Worm (Caenorhabditis elegans): ENCODE data around the gene ncs-4.

ncs-4 gene

DNA sequence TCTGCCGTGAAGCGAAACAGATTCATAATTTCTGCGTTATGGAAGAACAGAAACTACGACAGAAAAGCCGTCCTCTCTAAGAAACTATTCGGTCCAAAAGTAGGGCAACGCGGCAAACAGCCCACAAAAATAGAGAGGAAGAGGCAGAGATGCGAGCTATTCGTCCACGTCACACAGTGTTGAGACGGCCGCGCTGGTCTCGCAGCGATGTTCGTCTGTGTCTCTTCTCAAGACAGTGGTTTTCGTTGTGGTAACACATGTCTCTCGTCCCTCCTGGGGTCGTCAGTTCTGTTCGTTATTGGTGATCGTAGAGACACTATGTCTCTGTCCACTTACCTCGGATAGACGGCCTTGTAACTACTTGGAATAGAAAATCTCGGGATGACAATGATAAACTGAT is 17.6 kb upstream of the ncs-4 start, which contains the start of gene erd-2.1:
Gene erd-2.1 (minus strand): TSS at position 114 of the 400 bp plus-strand sequence.
- TF ChIP-seq W03F9.2 (tag; optimal IDR thresholded peaks at IDR 0.05) (no peak), dao-5 (tag; optimal IDR thresholded peaks at IDR 0.05) (no peak), him-1 (tag; optimal IDR thresholded peaks at IDR 0.05) (peak; percentile 69)

DNA sequence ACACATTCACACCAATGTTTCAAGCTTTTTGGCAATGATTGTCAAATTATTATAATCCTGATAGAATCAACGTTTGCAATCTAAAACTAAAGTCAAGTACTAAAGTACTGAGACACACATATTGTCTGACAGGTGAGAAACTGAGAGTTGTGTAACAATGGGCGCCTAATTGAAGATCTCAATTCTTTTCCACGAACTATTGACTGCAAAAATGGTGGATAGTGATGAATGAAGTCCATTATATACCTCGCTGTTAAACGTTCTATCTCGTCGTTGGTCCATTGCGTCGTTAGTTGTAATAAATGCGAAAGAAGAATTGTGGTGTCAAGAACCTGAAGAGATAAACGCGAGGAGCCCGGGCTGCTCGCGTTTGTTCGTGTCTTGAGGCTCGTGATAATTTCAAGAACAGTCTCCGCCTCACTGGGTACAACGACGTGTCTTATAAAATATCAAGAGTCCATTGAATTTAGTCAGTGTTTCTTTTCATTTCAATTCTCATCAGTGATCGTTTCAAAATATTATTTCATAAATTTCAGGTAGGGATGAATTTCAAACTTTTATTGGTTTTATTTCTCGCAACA is 16.1 kb upstream of the ncs-4 start, which contains the start of gene F09B9.4:
Gene F09B9.4 (plus strand): TSS at position 531 of the 581 bp plus-strand sequence.
- TF ChIP-seq W03F9.2 (tag; optimal IDR thresholded peaks at IDR 0.05) (no peak), dao-5 (tag; optimal IDR thresholded peaks at IDR 0.05) (no peak), him-1 (tag; optimal IDR thresholded peaks at IDR 0.05) (no peak)

DNA sequence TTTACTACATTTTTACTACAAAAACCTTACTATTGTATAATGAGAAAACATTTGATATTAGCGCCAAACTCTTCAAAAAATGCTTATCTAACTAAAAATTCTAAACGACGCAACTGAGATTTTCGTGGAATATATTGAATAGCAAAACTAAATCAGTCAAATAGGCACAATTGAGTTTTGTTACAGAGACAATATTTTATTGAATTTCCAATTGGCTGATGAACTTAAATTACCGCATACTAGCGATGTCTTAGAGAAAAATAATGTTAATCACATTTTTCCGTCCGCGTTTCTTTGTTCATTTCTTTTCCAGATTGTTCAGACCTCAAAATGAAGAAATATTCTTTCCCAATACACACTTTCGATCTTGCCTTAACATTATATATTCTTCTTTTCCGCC is 13.8 kb upstream of the ncs-4 start:
- TF ChIP-seq dao-5 (tag; optimal IDR thresholded peaks at IDR 0.05) (no peak), him-1 (tag; optimal IDR thresholded peaks at IDR 0.05) (no peak), W03F9.2 (tag; optimal IDR thresholded peaks at IDR 0.05) (no peak)

DNA sequence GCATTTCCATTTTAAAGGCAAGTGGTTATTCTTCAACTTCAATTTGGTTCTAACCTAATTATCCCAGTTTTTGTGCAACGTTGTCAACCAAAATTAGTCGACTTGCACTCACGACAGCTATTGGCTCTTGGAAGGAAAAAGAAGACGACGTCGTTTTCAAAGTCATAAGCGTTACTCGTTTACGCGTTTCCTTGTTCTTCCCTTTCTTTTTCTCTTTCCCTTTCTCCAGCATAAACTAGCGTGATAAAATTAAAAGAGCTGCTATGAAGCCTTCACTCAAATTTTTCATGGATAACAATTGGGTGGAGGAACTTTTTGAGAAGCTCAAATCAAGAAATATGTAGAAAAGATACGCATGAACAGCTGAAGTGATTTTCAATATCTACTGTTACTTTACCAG is 13.1 kb upstream of the ncs-4 start:
- TF ChIP-seq W03F9.2 (tag; optimal IDR thresholded peaks at IDR 0.05) (no peak), dao-5 (tag; optimal IDR thresholded peaks at IDR 0.05) (no peak), him-1 (tag; optimal IDR thresholded peaks at IDR 0.05) (no peak)

DNA sequence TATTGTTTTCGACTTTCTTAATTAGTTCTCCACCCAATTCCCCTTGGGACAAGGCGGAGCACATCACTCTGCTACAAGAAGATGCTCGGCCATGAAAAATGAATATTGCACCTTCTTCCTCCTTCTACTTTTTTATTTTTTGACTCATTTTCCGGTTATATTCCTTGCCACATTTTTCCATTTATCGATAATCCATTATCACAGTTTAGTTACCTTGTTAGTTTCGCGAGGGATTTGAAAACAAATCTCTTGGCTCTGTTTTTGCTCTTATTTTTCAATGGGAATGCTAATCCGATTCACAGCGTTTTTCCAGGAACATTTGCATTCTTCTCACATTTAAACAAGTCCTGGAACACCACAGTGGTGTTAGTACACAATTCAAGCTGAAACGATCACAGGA is 9.3 kb upstream of the ncs-4 start, which contains the start of gene rnp-9:
Gene rnp-9 (plus strand): TSS at position 301 of the 400 bp plus-strand sequence.
- TF ChIP-seq him-1 (tag; optimal IDR thresholded peaks at IDR 0.05) (no peak), W03F9.2 (tag; optimal IDR thresholded peaks at IDR 0.05) (no peak), dao-5 (tag; optimal IDR thresholded peaks at IDR 0.05) (no peak)

DNA sequence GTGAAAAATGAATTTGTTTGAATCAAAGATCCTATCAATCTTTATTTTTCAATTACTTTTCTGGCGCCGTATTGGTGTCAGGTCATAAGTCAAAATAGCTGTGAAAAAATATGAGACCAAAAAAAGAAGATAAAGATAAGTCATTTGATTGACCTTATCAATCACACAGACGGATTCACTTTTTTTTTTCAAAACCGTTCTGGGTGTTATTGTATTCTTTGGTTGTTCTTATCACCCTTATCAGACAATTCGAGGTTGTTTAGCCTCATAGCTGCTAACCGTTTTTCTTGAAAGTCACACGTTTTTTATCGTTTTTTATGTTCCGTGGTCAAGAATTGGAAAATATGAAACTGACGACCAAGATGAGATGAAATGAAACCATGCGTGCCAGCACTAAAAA is 7.8 kb upstream of the ncs-4 start:
- no peak for TF ChIP-seq W03F9.2 (tag; optimal IDR thresholded peaks at IDR 0.05)
- no peak for TF ChIP-seq him-1 (tag; optimal IDR thresholded peaks at IDR 0.05)
- TF ChIP-seq dao-5 (tag; optimal IDR thresholded peaks at IDR 0.05) = no peak

DNA sequence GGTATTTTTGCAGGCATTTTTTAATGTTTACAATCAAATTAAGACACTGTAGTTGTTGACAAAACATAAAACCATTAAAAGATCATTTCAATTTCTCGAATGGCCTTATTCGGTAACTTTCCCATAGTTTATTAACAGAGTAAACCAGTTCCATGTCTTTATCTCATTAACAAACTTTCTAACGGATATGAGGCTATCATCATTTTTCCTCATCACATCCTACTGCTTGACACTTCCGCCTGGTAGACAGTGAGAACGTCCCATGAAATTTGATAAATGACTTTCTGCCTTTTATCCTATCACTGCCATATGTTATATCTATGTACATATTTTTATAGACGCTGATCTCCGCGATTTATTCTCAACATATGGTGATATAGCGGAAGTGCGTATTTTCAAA is 5.7 kb upstream of the ncs-4 start:
- no peak for TF ChIP-seq him-1 (tag; optimal IDR thresholded peaks at IDR 0.05)
- TF ChIP-seq W03F9.2 (tag; optimal IDR thresholded peaks at IDR 0.05) = no peak
- no peak for TF ChIP-seq dao-5 (tag; optimal IDR thresholded peaks at IDR 0.05)

DNA sequence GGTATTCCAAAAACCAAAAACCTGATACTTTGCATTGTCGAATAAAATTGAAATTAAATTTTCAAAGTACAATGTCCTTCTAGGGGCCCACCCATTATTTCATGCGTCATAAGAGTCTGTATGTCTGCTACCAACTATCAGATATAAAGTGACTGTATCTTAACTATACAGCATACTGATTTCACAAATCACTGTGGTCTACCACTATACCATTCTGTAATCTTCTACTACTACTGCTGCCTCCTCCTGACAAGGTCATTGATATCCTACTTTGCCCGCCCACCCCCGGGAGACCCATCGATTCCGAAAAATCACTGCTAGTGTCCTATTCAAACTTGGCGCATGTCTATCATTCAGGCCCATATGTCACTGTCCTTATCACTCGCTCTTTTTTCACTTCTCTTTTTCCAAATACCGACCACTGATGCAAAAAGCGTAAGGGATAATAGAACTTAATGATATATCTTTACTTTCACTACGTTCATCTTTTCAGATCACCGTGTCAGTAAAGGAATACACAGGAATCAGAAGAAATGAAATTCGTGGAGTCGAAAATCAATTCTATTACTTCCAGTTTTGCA is 4.2 kb upstream of the ncs-4 start, which contains the start of gene C07A4.2:
Gene C07A4.2 (plus strand): TSS at position 195 of the 581 bp plus-strand sequence.
- no peak for TF ChIP-seq W03F9.2 (tag; optimal IDR thresholded peaks at IDR 0.05)

DNA sequence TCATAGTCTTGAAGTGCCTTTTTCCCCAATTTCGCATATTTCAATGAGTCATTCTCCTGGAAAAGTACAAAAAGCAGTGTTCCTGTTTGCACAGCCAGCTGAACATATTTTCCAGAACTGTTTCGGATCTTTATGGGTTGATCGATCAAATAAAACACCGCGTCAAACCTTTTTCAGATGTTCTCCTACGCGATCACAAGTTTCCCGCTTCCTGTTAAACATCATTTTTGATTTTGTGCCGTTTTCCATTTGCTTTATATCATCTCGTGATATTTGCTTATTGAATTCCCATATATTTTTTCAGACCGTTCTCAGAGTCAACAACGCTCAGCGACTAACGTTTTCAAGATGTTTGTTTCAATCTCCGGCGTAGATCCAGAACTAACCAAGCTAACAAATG is 1.6 kb upstream of the ncs-4 start, which contains the start of gene C07A4.3:
Gene C07A4.3 (plus strand): TSS at position 301 of the 400 bp plus-strand sequence.
- TF ChIP-seq W03F9.2 (tag; optimal IDR thresholded peaks at IDR 0.05) (no peak), dao-5 (tag; optimal IDR thresholded peaks at IDR 0.05) (no peak), him-1 (tag; optimal IDR thresholded peaks at IDR 0.05) (no peak)

DNA sequence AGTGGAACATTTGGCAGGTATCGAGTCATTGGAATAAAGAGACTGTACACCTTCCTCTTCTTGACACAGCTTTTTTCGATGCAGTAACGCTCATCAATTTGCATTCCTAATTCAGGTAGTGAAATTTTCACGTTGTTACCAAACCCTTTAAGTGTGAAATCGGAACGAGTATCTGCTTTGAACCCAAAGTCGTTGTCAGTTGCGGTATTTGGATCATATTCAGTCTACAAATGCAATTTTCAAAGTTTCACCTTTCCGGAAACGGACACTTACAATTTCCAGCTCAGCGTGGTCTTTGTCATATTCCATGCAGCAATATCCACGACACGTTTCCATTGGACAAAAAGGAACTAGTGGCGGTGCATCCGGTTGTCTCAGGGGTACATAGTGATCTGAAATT is 6.3 kb downstream of the ncs-4 start:
- no peak for TF ChIP-seq dao-5 (tag; optimal IDR thresholded peaks at IDR 0.05)
- TF ChIP-seq W03F9.2 (tag; optimal IDR thresholded peaks at IDR 0.05) = no peak
- no peak for TF ChIP-seq him-1 (tag; optimal IDR thresholded peaks at IDR 0.05)

DNA sequence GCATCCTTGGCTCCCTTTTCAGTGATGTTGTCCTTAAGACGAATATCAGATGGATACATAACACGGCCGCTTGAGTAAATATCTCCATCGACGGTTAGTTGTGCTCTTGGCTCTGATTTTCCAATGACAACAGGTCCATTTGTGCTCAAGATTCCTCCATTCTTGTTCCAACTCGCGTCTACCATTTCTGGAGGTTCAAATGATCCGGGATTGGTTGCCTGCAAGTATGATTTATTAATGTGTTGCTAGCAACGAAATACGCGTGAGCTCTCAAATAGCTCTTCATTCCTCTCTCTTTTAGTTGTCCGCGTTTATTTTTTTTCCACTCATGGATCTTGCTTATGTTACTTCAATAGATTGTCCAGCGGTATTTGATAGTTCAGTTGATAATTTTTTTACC is 7.4 kb downstream of the ncs-4 start, which contains the start of gene arrd-28:
Gene arrd-28 (plus strand): TSS at position 301 of the 400 bp plus-strand sequence.
- TF ChIP-seq dao-5 (tag; optimal IDR thresholded peaks at IDR 0.05) (no peak), W03F9.2 (tag; optimal IDR thresholded peaks at IDR 0.05) (no peak), him-1 (tag; optimal IDR thresholded peaks at IDR 0.05) (no peak)

DNA sequence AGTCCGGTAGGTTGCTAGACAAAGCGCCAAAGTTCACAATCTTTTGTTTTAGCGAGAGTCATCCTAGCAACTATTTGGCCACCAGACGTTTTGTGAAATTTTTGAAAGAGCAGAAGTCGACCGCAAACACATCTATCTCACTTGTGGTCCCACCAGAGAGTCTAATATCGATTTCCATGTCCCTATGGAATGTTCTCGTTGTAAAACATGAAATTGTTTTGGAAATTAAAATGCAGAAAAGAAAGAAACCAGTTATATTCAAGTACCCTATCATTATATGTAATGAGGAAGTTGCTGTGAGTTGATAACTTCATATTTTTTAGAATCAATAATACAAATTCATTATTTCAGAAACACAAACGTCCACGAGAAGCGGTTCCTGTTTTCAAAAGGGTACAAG is 8.4 kb downstream of the ncs-4 start:
- no peak for TF ChIP-seq dao-5 (tag; optimal IDR thresholded peaks at IDR 0.05)
- no peak for TF ChIP-seq W03F9.2 (tag; optimal IDR thresholded peaks at IDR 0.05)
- TF ChIP-seq him-1 (tag; optimal IDR thresholded peaks at IDR 0.05) = no peak

DNA sequence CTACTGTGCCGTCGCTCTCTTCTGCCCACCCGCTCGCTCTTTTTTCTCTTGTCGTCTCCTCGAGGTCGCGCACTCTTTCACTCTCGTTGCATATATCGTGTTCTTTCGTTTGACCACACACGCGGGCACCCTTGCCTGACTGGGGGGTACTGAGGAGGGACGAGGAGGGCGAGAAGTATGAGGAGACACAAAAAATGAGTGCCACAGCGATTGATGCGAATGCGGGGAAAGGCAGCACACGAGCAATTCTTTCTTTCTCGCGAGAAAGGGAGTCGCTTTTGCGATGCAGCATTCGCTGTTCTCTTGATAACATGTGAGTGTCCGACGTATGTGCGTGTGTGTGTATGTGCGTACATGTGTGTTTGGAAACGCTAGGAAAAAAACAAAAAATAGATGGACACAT is 12.2 kb downstream of the ncs-4 start:
- TF ChIP-seq dao-5 (tag; optimal IDR thresholded peaks at IDR 0.05) = no peak
- TF ChIP-seq him-1 (tag; optimal IDR thresholded peaks at IDR 0.05) = peak; percentile 93
- peak; percentile 51 for TF ChIP-seq W03F9.2 (tag; optimal IDR thresholded peaks at IDR 0.05)

DNA sequence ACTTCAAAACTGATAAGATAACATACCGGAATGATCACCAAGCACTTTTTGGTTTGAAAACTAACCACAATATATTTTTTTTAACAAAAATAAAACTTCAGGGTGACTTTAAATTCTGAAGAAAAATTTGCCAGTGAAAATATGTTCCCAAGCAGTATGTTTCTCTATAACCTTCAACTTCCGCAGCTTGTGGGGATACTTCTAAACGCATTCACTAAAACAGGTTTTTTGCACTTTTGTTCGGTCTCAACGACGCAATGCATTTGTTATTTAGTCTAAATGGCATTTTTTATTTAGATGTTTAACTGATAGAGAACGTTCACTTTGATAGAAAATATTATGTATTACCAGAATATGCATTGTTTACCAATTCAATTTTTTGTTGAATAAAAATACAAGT is 12.9 kb downstream of the ncs-4 start:
- TF ChIP-seq him-1 (tag; optimal IDR thresholded peaks at IDR 0.05) = no peak
- no peak for TF ChIP-seq W03F9.2 (tag; optimal IDR thresholded peaks at IDR 0.05)
- TF ChIP-seq dao-5 (tag; optimal IDR thresholded peaks at IDR 0.05) = no peak

DNA sequence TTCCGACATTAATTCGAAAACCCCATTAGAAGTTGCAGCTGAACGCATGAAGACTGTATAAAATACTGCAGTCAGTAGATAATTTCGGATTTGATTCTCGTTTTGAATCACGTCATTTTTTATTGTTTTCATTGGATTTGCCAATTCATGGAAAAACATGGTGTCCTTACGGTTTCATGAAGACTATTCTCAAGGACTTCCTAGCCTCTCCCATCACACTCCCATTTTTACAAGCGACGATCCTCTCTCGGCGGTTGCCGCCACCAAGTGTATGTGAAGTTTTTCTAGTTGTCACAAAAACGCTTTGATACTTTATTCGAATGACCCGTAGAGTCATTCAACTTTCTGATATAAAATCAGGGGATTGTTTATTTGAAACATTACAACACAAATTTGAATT is 13.5 kb downstream of the ncs-4 start:
- TF ChIP-seq W03F9.2 (tag; optimal IDR thresholded peaks at IDR 0.05) (no peak), him-1 (tag; optimal IDR thresholded peaks at IDR 0.05) (no peak), dao-5 (tag; optimal IDR thresholded peaks at IDR 0.05) (no peak)
